Worm (Caenorhabditis elegans) whole organism, mixed stage, embryonic: ENCODE measurements around the gene W06B4.1.

Source experiments
- M03D4.4 ChIP-seq: sonication (generic microtip); optimal IDR thresholded peaks from 2 replicates; lab custom pipeline; 2017; ENCODE audit warnings: mild to moderate bottlenecking, missing genetic modification characterization, missing compliant biosample characterization
- bed-3 ChIP-seq: fragments of 200-800 bp; sonication (Bioruptor generic); optimal IDR thresholded peaks from 3 replicates; lab custom pipeline; 2018; ENCODE audit warnings: mild to moderate bottlenecking, missing genetic modification characterization, moderate library complexity, missing compliant biosample characterization
- ceh-43 ChIP-seq: fragments of 200-800 bp; sonication (Bioruptor generic); optimal IDR thresholded peaks from 2 replicates; lab custom pipeline; 2018; ENCODE audit warnings: mild to moderate bottlenecking, missing genetic modification characterization, moderate library complexity, missing compliant biosample characterization
- ceh-83 ChIP-seq: fragments of 200-800 bp; sonication (Bioruptor generic); optimal IDR thresholded peaks from 2 replicates; lab custom pipeline; 2018; ENCODE audit warnings: mild to moderate bottlenecking, missing genetic modification characterization, missing compliant biosample characterization
- ces-1 ChIP-seq: fragments of 150-350 bp; optimal IDR thresholded peaks from 2 replicates; lab custom pipeline; 2014; ENCODE audit warnings: missing biosample characterization, missing genetic modification reagents, missing genetic modification characterization
- drap-1 ChIP-seq: fragments of 200-800 bp; sonication (Bioruptor generic); optimal IDR thresholded peaks from 3 replicates; lab custom pipeline; 2018; ENCODE audit warnings: mild to moderate bottlenecking, missing genetic modification characterization, missing compliant biosample characterization
- elt-1 ChIP-seq: sonication (generic microtip); optimal IDR thresholded peaks from 2 replicates; lab custom pipeline; 2017; ENCODE audit warnings: missing genetic modification characterization, mild to moderate bottlenecking, missing compliant biosample characterization, antibody characterized with exemption, moderate library complexity, borderline replicate concordance; ENCODE audit not compliant: insufficient read depth
- elt-3 ChIP-seq: fragments of 150-350 bp; optimal IDR thresholded peaks from 2 replicates; lab custom pipeline; 2014; ENCODE audit warnings: missing biosample characterization, missing genetic modification characterization
- flh-1 ChIP-seq: fragments of 200-800 bp; sonication (Bioruptor generic); optimal IDR thresholded peaks from 2 replicates; lab custom pipeline; 2018; ENCODE audit warnings: mild to moderate bottlenecking, missing genetic modification characterization, moderate library complexity, missing compliant biosample characterization
- ham-2 ChIP-seq: fragments of 200-800 bp; sonication (Bioruptor generic); optimal IDR thresholded peaks from 2 replicates; lab custom pipeline; 2018; ENCODE audit warnings: mild to moderate bottlenecking, missing genetic modification characterization, missing compliant biosample characterization
- hlh-1 ChIP-seq: fragments of 150-350 bp; optimal IDR thresholded peaks from 2 replicates; lab custom pipeline; 2014; ENCODE audit warnings: missing biosample characterization, missing genetic modification reagents, missing genetic modification characterization
- lin-13 ChIP-seq: fragments of 150-350 bp; optimal IDR thresholded peaks from 2 replicates; lab custom pipeline; 2014; ENCODE audit warnings: missing biosample characterization, missing genetic modification characterization
- lin-32 ChIP-seq: fragments of 200-800 bp; sonication (Bioruptor generic); optimal IDR thresholded peaks from 2 replicates; lab custom pipeline; 2018; ENCODE audit warnings: mild to moderate bottlenecking, missing genetic modification characterization, missing compliant biosample characterization
- lsy-2 ChIP-seq: fragments of 150-350 bp; optimal IDR thresholded peaks from 2 replicates; lab custom pipeline; 2014; ENCODE audit warnings: missing biosample characterization, missing genetic modification characterization
- mab-5 ChIP-seq: fragments of 150-350 bp; optimal IDR thresholded peaks from 2 replicates; lab custom pipeline; 2014; ENCODE audit warnings: missing biosample characterization, missing genetic modification characterization
- mep-1 ChIP-seq: fragments of 150-350 bp; optimal IDR thresholded peaks from 2 replicates; lab custom pipeline; 2017; ENCODE audit warnings: missing biosample characterization, missing genetic modification reagents, missing genetic modification characterization, inconsistent platforms
- nhr-2 ChIP-seq: fragments of 150-350 bp; optimal IDR thresholded peaks from 2 replicates; lab custom pipeline; 2014; ENCODE audit warnings: missing biosample characterization, missing genetic modification characterization
- nhr-28 ChIP-seq: fragments of 150-350 bp; optimal IDR thresholded peaks from 2 replicates; lab custom pipeline; 2014; ENCODE audit warnings: missing biosample characterization, missing genetic modification characterization
- nhr-76 ChIP-seq: sonication (generic microtip); optimal IDR thresholded peaks from 2 replicates; lab custom pipeline; 2017; ENCODE audit warnings: missing biosample characterization, missing genetic modification characterization
- sem-2 ChIP-seq: fragments of 200-800 bp; sonication (Bioruptor generic); optimal IDR thresholded peaks from 2 replicates; lab custom pipeline; 2018; ENCODE audit warnings: mild to moderate bottlenecking, missing genetic modification characterization, missing compliant biosample characterization
- tbx-8 ChIP-seq: fragments of 200-800 bp; sonication (Bioruptor generic); optimal IDR thresholded peaks from 2 replicates; lab custom pipeline; 2018; ENCODE audit warnings: mild to moderate bottlenecking, missing genetic modification characterization, moderate library complexity, missing compliant biosample characterization
- unc-120 ChIP-seq: sonication (generic microtip); optimal IDR thresholded peaks from 2 replicates; lab custom pipeline; 2017; ENCODE audit warnings: missing genetic modification characterization, missing compliant biosample characterization; ENCODE audit not compliant: poor library complexity, severe bottlenecking
- unc-39 ChIP-seq: fragments of 150-350 bp; optimal IDR thresholded peaks from 2 replicates; lab custom pipeline; 2014; ENCODE audit warnings: missing biosample characterization, missing genetic modification characterization
- unc-62 ChIP-seq: fragments of 150-350 bp; optimal IDR thresholded peaks from 2 replicates; lab custom pipeline; 2014; ENCODE audit warnings: missing biosample characterization, missing genetic modification reagents, missing genetic modification characterization
- ztf-11 ChIP-seq: fragments of 150-350 bp; optimal IDR thresholded peaks from 2 replicates; lab custom pipeline; 2014; ENCODE audit warnings: missing biosample characterization, missing genetic modification characterization

Gene W06B4.1

DNA sequence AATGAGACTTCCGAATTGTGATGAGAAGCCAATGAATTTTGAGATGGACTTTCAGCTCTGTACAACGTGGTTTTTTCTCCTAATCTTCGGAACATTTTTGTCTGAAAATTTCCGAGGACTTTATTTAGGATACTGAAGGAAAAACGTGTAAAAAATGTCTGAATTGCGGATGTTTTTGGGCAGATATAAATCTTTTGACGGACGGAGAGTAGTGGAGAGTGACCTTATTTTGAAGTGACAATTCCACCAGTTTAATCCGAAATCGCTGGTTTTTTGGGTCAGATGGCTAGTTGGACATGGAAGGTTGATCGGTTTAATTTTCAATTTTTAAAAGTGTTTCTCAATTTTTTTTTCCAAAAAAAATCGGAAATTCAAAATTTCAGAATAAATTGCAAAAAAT is 17.9 kb downstream of the W06B4.1 start, which contains the start of gene T05C1.3:
Gene T05C1.3, minus strand, starts transcription at position 101 of the 400 bp plus-strand sequence.
- no peak for TF ChIP-seq ces-1 (GFP tag; lab: Kevin White, UChicago)
- no peak for TF ChIP-seq sem-2
- no peak for TF ChIP-seq hlh-1 (tag; lab: Kevin White, UChicago)
- no peak for TF ChIP-seq nhr-76 (tag; lab: Kevin White, UChicago)
- no peak for TF ChIP-seq bed-3 (GFP tag; lab: Kevin White, UChicago)
- TF ChIP-seq ceh-83 (GFP tag; lab: Kevin White, UChicago), result no peak
- no peak for TF ChIP-seq ceh-43 (GFP tag; lab: Kevin White, UChicago)
- TF ChIP-seq drap-1 (GFP tag; lab: Kevin White, UChicago), result no peak
- no peak for TF ChIP-seq tbx-8 (GFP tag; lab: Kevin White, UChicago)

- no peak for TF ChIP-seq tbx-8 (GFP tag; lab: Kevin White, UChicago)
- TF ChIP-seq lin-32 (GFP tag; lab: Kevin White, UChicago), result no peak
- no peak for TF ChIP-seq sem-2
- no peak for TF ChIP-seq elt-1 (tag; lab: Kevin White, UChicago)
- TF ChIP-seq mep-1, result no peak
- TF ChIP-seq bed-3 (GFP tag; lab: Kevin White, UChicago), result no peak
- TF ChIP-seq hlh-1 (tag; lab: Kevin White, UChicago), result no peak
- no peak for TF ChIP-seq lin-13 (tag; lab: Kevin White, UChicago)
- TF ChIP-seq M03D4.4 (tag; lab: Kevin White, UChicago), result no peak
- no peak for TF ChIP-seq elt-3
- no peak for TF ChIP-seq unc-62 (GFP tag; lab: Kevin White, UChicago)
- TF ChIP-seq unc-39 (tag; lab: Kevin White, UChicago), result no peak
- no peak for TF ChIP-seq ceh-83 (GFP tag; lab: Kevin White, UChicago)
- TF ChIP-seq unc-120 (tag; lab: Kevin White, UChicago), result no peak
- TF ChIP-seq nhr-76 (tag; lab: Kevin White, UChicago), result no peak
- no peak for TF ChIP-seq ces-1 (GFP tag; lab: Kevin White, UChicago)
- no peak for TF ChIP-seq nhr-28
- TF ChIP-seq, all 35 proteins: peak for 0
These were observed 19.3 kb downstream of the W06B4.1 start, which contains the start of gene T05C1.5 for ce11 chrII:4490729-4491128. T05C1.5 (minus strand) TSS chrII:4490829.

DNA sequence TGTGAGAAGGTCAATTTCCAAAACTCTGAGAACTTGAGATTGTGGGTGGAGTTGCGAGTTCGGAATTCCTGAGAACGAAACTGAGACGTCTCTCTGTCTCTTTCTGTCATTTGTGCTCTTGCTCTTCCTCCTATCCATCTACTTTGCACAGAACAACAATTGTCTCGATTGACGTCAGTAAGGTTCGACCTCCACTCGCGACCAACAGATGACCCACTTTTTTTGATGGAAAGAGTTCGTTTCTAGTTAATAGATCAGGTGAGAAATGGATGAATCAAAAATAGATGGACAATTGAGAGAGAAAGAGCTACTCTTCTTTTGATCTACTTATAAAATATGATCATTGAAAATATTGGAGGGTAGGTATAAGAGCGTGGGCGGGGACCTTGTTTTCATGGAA is 23.1 kb downstream of the W06B4.1 start:
- TF ChIP-seq hlh-1 (tag; lab: Kevin White, UChicago), result peak; percentile 87
- no peak for TF ChIP-seq ceh-83 (GFP tag; lab: Kevin White, UChicago)

ce11 chrII:4495844-4496243 is 24.4 kb downstream of the W06B4.1 start:
- TF ChIP-seq elt-1 (tag; lab: Kevin White, UChicago) (no peak), ham-2 (GFP tag; lab: Kevin White, UChicago) (no peak), flh-1 (GFP tag; lab: Kevin White, UChicago) (no peak), mep-1 (no peak), lsy-2 (no peak), ces-1 (GFP tag; lab: Kevin White, UChicago) (no peak), unc-62 (GFP tag; lab: Kevin White, UChicago) (no peak)

ce11 chrII:4505097-4505626 is 33.8 kb downstream of the W06B4.1 start, which contains the start of gene camt-1:
camt-1 (minus strand) TSS chrII:4505147.
- no peak for TF ChIP-seq ceh-43 (GFP tag; lab: Kevin White, UChicago)
- no peak for TF ChIP-seq lin-32 (GFP tag; lab: Kevin White, UChicago)
- no peak for TF ChIP-seq mep-1
- no peak for TF ChIP-seq ztf-11 (tag; lab: Kevin White, UChicago)
- TF ChIP-seq nhr-28, result no peak
- TF ChIP-seq lsy-2, result no peak
- no peak for TF ChIP-seq mab-5
- TF ChIP-seq unc-62 (GFP tag; lab: Kevin White, UChicago), result no peak
- TF ChIP-seq ceh-83 (GFP tag; lab: Kevin White, UChicago), result no peak
- TF ChIP-seq sem-2, result no peak
- no peak for TF ChIP-seq nhr-2 (tag; lab: Kevin White, UChicago)

DNA sequence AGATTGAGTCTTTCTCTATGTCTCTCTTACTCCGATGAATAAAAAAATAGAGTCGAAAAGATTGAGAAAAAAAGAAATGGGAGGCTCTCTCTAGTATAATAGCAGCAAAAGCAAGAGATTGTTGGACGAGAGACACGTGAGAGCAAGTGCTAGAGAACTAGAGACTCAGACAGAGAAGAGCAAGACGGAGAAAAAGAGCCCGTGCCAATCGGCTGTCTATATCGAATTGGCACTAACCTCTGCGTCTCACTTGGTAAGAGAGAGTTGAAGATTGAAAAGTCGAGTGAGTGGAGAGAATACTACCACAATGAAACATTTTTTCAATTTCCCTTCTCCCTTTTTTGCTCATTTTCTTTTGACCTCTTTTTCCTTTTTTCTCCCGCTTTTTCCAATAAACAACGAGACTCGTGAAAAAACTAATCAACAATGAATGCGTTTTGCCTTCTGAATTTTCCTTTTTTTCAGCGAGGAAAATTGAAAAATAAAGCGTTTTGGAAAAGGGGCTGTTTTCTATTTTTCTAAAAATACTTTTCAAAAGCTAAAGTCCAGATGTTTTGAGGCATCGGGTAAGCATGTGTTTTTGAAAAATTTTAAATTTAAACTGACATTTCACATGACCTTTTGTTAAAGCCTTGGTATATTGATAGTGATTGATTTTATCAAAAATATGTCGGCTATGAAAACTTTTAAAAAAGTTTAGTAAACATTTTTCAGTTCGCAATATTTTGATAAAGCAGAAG is 35.3 kb downstream of the W06B4.1 start:
- no peak for TF ChIP-seq bed-3 (GFP tag; lab: Kevin White, UChicago)
- peak; percentile 17 for TF ChIP-seq lsy-2
- peak; percentile 86 for TF ChIP-seq hlh-1 (tag; lab: Kevin White, UChicago)
- TF ChIP-seq unc-120 (tag; lab: Kevin White, UChicago), result peak; percentile 65
- TF ChIP-seq ces-1 (GFP tag; lab: Kevin White, UChicago), result peak; percentile 85
- TF ChIP-seq, all 35 proteins: peak for 4
